Fruit fly (Drosophila melanogaster): ENCODE results near the gene CG9386.

The CG9386 gene

dm6 chr3R:9510070-9510518 lies 45.1 kb downstream of the CG9386 start, which contains the start of gene rump (continued):
- TF ChIP-seq CG7271 (tag; optimal IDR thresholded peaks at IDR 0.05) (peak; percentile 33), CG3847 (GFP tag; IDR thresholded peaks at IDR 0.05) (no peak), cas (GFP tag; IDR thresholded peaks at IDR 0.05) (no peak), yki (optimal IDR thresholded peaks at IDR 0.05) (no peak), bab2 (GFP tag; optimal IDR thresholded peaks at IDR 0.05) (no peak), Bdp1 (GFP tag; optimal IDR thresholded peaks at IDR 0.05) (no peak), jigr1 (GFP tag; IDR thresholded peaks at IDR 0.05) (no peak), lbe (GFP tag; optimal IDR thresholded peaks at IDR 0.05) (peak; percentile 52), mld (GFP tag; IDR thresholded peaks at IDR 0.05; ENCODE audit: partially characterized antibody) (no peak), oc (tag; optimal IDR thresholded peaks at IDR 0.05) (no peak), unpg (GFP tag; optimal IDR thresholded peaks at IDR 0.05) (no peak), NC2α (GFP tag; optimal IDR thresholded peaks at IDR 0.05) (no peak), CG6175 (GFP tag; IDR thresholded peaks at IDR 0.05) (no peak), CG18476 (GFP tag; optimal IDR thresholded peaks at IDR 0.05) (no peak), CG8281 (tag; optimal IDR thresholded peaks at IDR 0.05) (no peak), zf30C (GFP tag; optimal IDR thresholded peaks at IDR 0.05) (no peak), lmd (GFP tag; IDR thresholded peaks at IDR 0.05) (no peak), CG3281 (GFP tag; optimal IDR thresholded peaks at IDR 0.05) (no peak), CG17829 (tag; optimal IDR thresholded peaks at IDR 0.05) (peak; percentile 54), salm (tag; optimal IDR thresholded peaks at IDR 0.05) (no peak), NK7.1 (GFP tag; optimal IDR thresholded peaks at IDR 0.05) (no peak), CG17361 (GFP tag; IDR thresholded peaks at IDR 0.05) (no peak), Dek (tag; optimal IDR thresholded peaks at IDR 0.05) (no peak), Atf-2 (GFP tag; optimal IDR thresholded peaks at IDR 0.05) (no peak), CG14860 (GFP tag; IDR thresholded peaks at IDR 0.05; ENCODE audit: partially characterized antibody) (no peak), otp (GFP tag; IDR thresholded peaks at IDR 0.05) (no peak), gsb (GFP tag; IDR thresholded peaks at IDR 0.05) (no peak), CG34376 (GFP tag; optimal IDR thresholded peaks at IDR 0.05) (no peak), ap (GFP tag; IDR thresholded peaks at IDR 0.05) (no peak), CG2120 (GFP tag; optimal IDR thresholded peaks at IDR 0.05) (peak; percentile 33), NFAT (GFP tag; IDR thresholded peaks at IDR 0.05) (no peak), ase (GFP tag; IDR thresholded peaks at IDR 0.05) (no peak), CG16779 (GFP tag; IDR thresholded peaks at IDR 0.05) (no peak), Chrac-16 (GFP tag; optimal IDR thresholded peaks at IDR 0.05) (no peak), Med (GFP tag) (peak; percentile 92), CG10321 (GFP tag; IDR thresholded peaks at IDR 0.05) (no peak), Pdp1 (GFP tag; optimal IDR thresholded peaks at IDR 0.05) (peak in 1 of 2 experiments; percentile 29), CG17612 (GFP tag; IDR thresholded peaks at IDR 0.05) (no peak), gsb-n (tag; optimal IDR thresholded peaks at IDR 0.05) (no peak), Dip3 (GFP tag; optimal IDR thresholded peaks at IDR 0.05) (no peak), Sox100B (GFP tag; optimal IDR thresholded peaks at IDR 0.05) (no peak), CG12942 (GFP tag; optimal IDR thresholded peaks at IDR 0.05) (no peak), Stat92E (GFP tag; optimal IDR thresholded peaks at IDR 0.05) (peak in 1 of 3 experiments; percentile 58), CG1233 (GFP tag; optimal IDR thresholded peaks at IDR 0.05) (no peak), CG7786 (GFP tag; optimal IDR thresholded peaks at IDR 0.05) (peak; percentile 32), H2.0 (GFP tag; IDR thresholded peaks at IDR 0.05) (no peak), CG15601 (tag; optimal IDR thresholded peaks at IDR 0.05) (peak; percentile 34), zen (tag; optimal IDR thresholded peaks at IDR 0.05) (peak; percentile 43), Oli (tag; optimal IDR thresholded peaks at IDR 0.05) (no peak), z (GFP tag; IDR thresholded peaks at IDR 0.05) (no peak), run (tag; optimal IDR thresholded peaks at IDR 0.05) (no peak), CG4707 (GFP tag; optimal IDR thresholded peaks at IDR 0.05) (no peak)

Measured in whole organism, embryonic.